Worm (Caenorhabditis elegans): ENCODE measurements around the gene F26F2.3.

DNA sequence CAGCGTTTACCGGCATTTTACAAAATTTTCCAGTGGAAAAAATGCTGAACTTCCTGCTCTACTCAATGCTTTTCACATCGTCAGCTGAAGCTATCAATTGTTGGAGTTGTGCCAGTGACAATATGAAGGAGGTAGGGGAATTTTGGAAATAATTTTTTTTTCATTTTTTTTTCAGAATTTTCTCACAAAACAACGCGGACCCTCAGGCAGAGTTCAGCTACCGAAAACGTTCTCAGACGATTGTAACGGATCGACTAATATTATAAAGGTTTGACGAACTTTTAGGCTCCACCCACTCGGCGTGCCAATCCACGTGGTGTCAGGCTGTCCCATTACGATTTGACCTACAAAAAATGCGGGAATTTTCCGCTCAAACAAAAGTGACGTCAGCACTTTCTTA is 13.2 kb upstream of the F26F2.3 start, which contains the start of gene F26F2.8:
- no peak for TF ChIP-seq ama-1 (optimal IDR thresholded peaks at IDR 0.05)
- TF ChIP-seq scrt-1 (GFP tag; IDR thresholded peaks at IDR 0.05) = no peak
- no peak for TF ChIP-seq ceh-36 (tag; optimal IDR thresholded peaks at IDR 0.05)
- TF ChIP-seq ceh-13 (GFP tag; optimal IDR thresholded peaks at IDR 0.05) = no peak
- no peak for TF ChIP-seq flt-1 (GFP tag; IDR thresholded peaks at IDR 0.05)
- TF ChIP-seq hnd-1 (tag; optimal IDR thresholded peaks at IDR 0.05) = no peak
- no peak for TF ChIP-seq tra-4 (tag; optimal IDR thresholded peaks at IDR 0.05)
- no peak for TF ChIP-seq B0310.2 (tag; optimal IDR thresholded peaks at IDR 0.05)
- TF ChIP-seq tbx-37 (GFP tag; conservative IDR thresholded peaks at IDR 0.05) = no peak
- no peak for TF ChIP-seq pes-1 (GFP tag; IDR thresholded peaks at IDR 0.05)
- no peak for TF ChIP-seq ets-7 (tag; optimal IDR thresholded peaks at IDR 0.05)
- no peak for TF ChIP-seq hmg-4 (GFP tag; optimal IDR thresholded peaks at IDR 0.05)

Measured in whole organism, early embryonic.